Worm (Caenorhabditis elegans): ENCODE measurements around the gene ham-3.

DNA sequence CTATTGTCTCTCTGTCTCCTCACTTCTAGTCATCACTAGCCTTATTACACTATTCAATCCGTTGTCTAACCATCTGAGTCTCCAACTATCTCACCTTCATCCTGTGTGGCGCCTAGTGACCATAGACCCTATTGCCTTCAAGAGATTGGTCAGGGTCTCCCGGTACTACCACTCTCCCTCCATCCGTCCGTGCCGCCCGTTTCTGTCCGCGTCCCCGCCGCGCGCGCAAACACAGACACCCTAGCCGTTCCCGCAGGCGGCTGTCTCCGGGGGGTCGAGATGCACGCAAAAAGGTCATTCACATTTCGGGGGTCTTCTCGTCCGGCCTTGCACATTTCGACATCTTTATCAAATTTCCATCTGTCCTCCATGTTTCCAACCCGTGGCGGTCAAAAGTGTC, 26.0 kb upstream of the ham-3 start:
- TF ChIP-seq him-1 (tag; optimal IDR thresholded peaks at IDR 0.05): no peak
- TF ChIP-seq dao-5 (tag; optimal IDR thresholded peaks at IDR 0.05): no peak
